In genomic region chr3L:16357860-16358259, dm6 we compare ENCODE assay signal across 3 fruit fly cellular contexts.
TF ChIP-seq lines count a peak whose summit lies in the region.

No protein-coding gene starts in this region.

- no peak for TF ChIP-seq CTCF in whole organism, embryonic (GFP tag; optimal IDR thresholded peaks at IDR 0.05; lab: Kevin White, UChicago)

TF ChIP-seq in whole organism, embryonic, 481 proteins besides CTCF, POLR2A, EP300 and RAD21:
- TF ChIP-seq kay (GFP tag; optimal IDR thresholded peaks at IDR 0.05; lab: Kevin White, UChicago) (no peak), grau (tag; optimal IDR thresholded peaks at IDR 0.05; lab: Kevin White, UChicago) (no peak), CG10959 (GFP tag; IDR thresholded peaks at IDR 0.05; lab: Robert Waterston, UW) (no peak), CG14667 (GFP tag; IDR thresholded peaks at IDR 0.05; lab: Robert Waterston, UW) (no peak), CG2120 (GFP tag; optimal IDR thresholded peaks at IDR 0.05; lab: Kevin White, UChicago) (peak; percentile 11), h (optimal IDR thresholded peaks at IDR 0.05; lab: Kevin White, UChicago) (no peak), CG9876 (GFP tag; optimal IDR thresholded peaks at IDR 0.05; lab: Kevin White, UChicago) (no peak), Bdp1 (GFP tag; optimal IDR thresholded peaks at IDR 0.05; lab: Kevin White, UChicago) (no peak), row (GFP tag; IDR thresholded peaks at IDR 0.05; lab: Robert Waterston, UW) (0 out of 3 replicates have a peak, but pooled peaks have one; percentile 20), wek (GFP tag; optimal IDR thresholded peaks at IDR 0.05; lab: Kevin White, UChicago) (no peak), Gug (GFP tag; IDR thresholded peaks at IDR 0.05; lab: Robert Waterston, UW) (no peak), ap (GFP tag; IDR thresholded peaks at IDR 0.05; lab: Robert Waterston, UW) (no peak), CG7357 (GFP tag; IDR thresholded peaks at IDR 0.05; lab: Robert Waterston, UW) (no peak), exex (tag; optimal IDR thresholded peaks at IDR 0.05; lab: Kevin White, UChicago) (no peak), CG6654 (GFP tag; optimal IDR thresholded peaks at IDR 0.05; lab: Kevin White, UChicago) (no peak), zfh1 (GFP tag; IDR thresholded peaks at IDR 0.05; lab: Robert Waterston, UW) (no peak), CG10274 (GFP tag; optimal IDR thresholded peaks at IDR 0.05; lab: Kevin White, UChicago) (no peak), Ptx1 (GFP tag; IDR thresholded peaks at IDR 0.05; lab: Robert Waterston, UW) (no peak), p53 (GFP tag; optimal IDR thresholded peaks at IDR 0.05; lab: Kevin White, UChicago) (no peak), Six4 (GFP tag; optimal IDR thresholded peaks at IDR 0.05; lab: Kevin White, UChicago) (no peak), Hsf (GFP tag; optimal IDR thresholded peaks at IDR 0.05; lab: Kevin White, UChicago) (no peak), Dip3 (GFP tag; optimal IDR thresholded peaks at IDR 0.05; lab: Kevin White, UChicago) (no peak), Med (GFP tag; lab: Kevin White, UChicago) (peak; percentile 74), Taf1 (GFP tag; IDR thresholded peaks at IDR 0.05; lab: Robert Waterston, UW) (0 out of 2 replicates have a peak, but pooled peaks have one; percentile 20), CG12299 (tag; optimal IDR thresholded peaks at IDR 0.05; lab: Kevin White, UChicago) (no peak), sob (GFP tag; IDR thresholded peaks at IDR 0.05; lab: Robert Waterston, UW) (no peak), otp (GFP tag; IDR thresholded peaks at IDR 0.05; lab: Robert Waterston, UW) (no peak), sens (GFP tag; lab: Kevin White, UChicago) (peak; percentile 11), fd96Cb (tag; optimal IDR thresholded peaks at IDR 0.05; lab: Kevin White, UChicago) (no peak)

TF ChIP-seq in whole organism, prepupa, 60 proteins besides CTCF, POLR2A, EP300 and RAD21 (continues in another document):
- TF ChIP-seq OdsH (GFP tag; optimal IDR thresholded peaks at IDR 0.05; lab: Kevin White, UChicago) (no peak), Eip75B (GFP tag; optimal IDR thresholded peaks at IDR 0.05; lab: Kevin White, UChicago) (no peak), CG6854 (GFP tag; optimal IDR thresholded peaks at IDR 0.05; lab: Kevin White, UChicago) (no peak), Eip78C (GFP tag; lab: Kevin White, UChicago) (peak; percentile 78), Gug (GFP tag; IDR thresholded peaks at IDR 0.05; lab: Robert Waterston, UW) (no peak), Hr39 (GFP tag; optimal IDR thresholded peaks at IDR 0.05; lab: Kevin White, UChicago) (no peak), achi (GFP tag; optimal IDR thresholded peaks at IDR 0.05; lab: Kevin White, UChicago) (no peak), CG34406 (GFP tag; optimal IDR thresholded peaks at IDR 0.05; lab: Kevin White, UChicago) (no peak), Hr38 (GFP tag; optimal IDR thresholded peaks at IDR 0.05; lab: Kevin White, UChicago) (no peak), CG11902 (GFP tag; optimal IDR thresholded peaks at IDR 0.05; lab: Kevin White, UChicago) (no peak), CG6276 (GFP tag; optimal IDR thresholded peaks at IDR 0.05; lab: Kevin White, UChicago) (no peak), CG8632 (GFP tag; optimal IDR thresholded peaks at IDR 0.05; lab: Kevin White, UChicago) (no peak), CG11762 (GFP tag; optimal IDR thresholded peaks at IDR 0.05; lab: Kevin White, UChicago; ENCODE audit: insufficient read depth) (no peak), Hr4 (GFP tag; optimal IDR thresholded peaks at IDR 0.05; lab: Kevin White, UChicago) (no peak), ss (GFP tag; optimal IDR thresholded peaks at IDR 0.05; lab: Kevin White, UChicago) (no peak), Sox15 (GFP tag; optimal IDR thresholded peaks at IDR 0.05; lab: Kevin White, UChicago) (no peak), CG8319 (GFP tag; optimal IDR thresholded peaks at IDR 0.05; lab: Kevin White, UChicago) (no peak), Smox (GFP tag; optimal IDR thresholded peaks at IDR 0.05; lab: Kevin White, UChicago) (no peak), CG6792 (GFP tag; optimal IDR thresholded peaks at IDR 0.05; lab: Kevin White, UChicago) (no peak), pdm3 (GFP tag; optimal IDR thresholded peaks at IDR 0.05; lab: Kevin White, UChicago) (no peak), eg (GFP tag; IDR thresholded peaks at IDR 0.05; lab: Robert Waterston, UW) (no peak), fd85E (GFP tag; optimal IDR thresholded peaks at IDR 0.05; lab: Kevin White, UChicago) (no peak), CG31627 (GFP tag; optimal IDR thresholded peaks at IDR 0.05; lab: Kevin White, UChicago) (no peak), Eip93F (GFP tag; optimal IDR thresholded peaks at IDR 0.05; lab: Kevin White, UChicago) (no peak), Lpt (GFP tag; optimal IDR thresholded peaks at IDR 0.05; lab: Kevin White, UChicago) (no peak), dac (GFP tag; optimal IDR thresholded peaks at IDR 0.05; lab: Kevin White, UChicago) (no peak), salr (GFP tag; optimal IDR thresholded peaks at IDR 0.05; lab: Kevin White, UChicago) (peak in 1 of 2 experiments; percentile 40), esn (GFP tag; optimal IDR thresholded peaks at IDR 0.05; lab: Kevin White, UChicago) (peak; percentile 14), CG16779 (tag; optimal IDR thresholded peaks at IDR 0.05; lab: Kevin White, UChicago) (no peak), fd59A (GFP tag; optimal IDR thresholded peaks at IDR 0.05; lab: Kevin White, UChicago) (no peak), CG6808 (GFP tag; optimal IDR thresholded peaks at IDR 0.05; lab: Kevin White, UChicago) (peak; percentile 38), CG6163 (GFP tag; IDR thresholded peaks at IDR 0.05; lab: Robert Waterston, UW) (no peak), CG9139 (GFP tag; optimal IDR thresholded peaks at IDR 0.05; lab: Kevin White, UChicago) (no peak), Ets96B (tag; optimal IDR thresholded peaks at IDR 0.05; lab: Kevin White, UChicago) (no peak), vri (GFP tag; optimal IDR thresholded peaks at IDR 0.05; lab: Kevin White, UChicago) (no peak), dsx (GFP tag; optimal IDR thresholded peaks at IDR 0.05; lab: Kevin White, UChicago; ENCODE audit: poor library complexity, severe bottlenecking) (no peak)

TF ChIP-seq in whole organism, pupa, 21 proteins besides CTCF, POLR2A, EP300 and RAD21:
- TF ChIP-seq CG34367 (tag; optimal IDR thresholded peaks at IDR 0.05; lab: Kevin White, UChicago) (no peak), Pif1B (GFP tag; optimal IDR thresholded peaks at IDR 0.05; lab: Kevin White, UChicago) (no peak), CG12605 (GFP tag; IDR thresholded peaks at IDR 0.05; lab: Robert Waterston, UW) (no peak), CG15710 (tag; optimal IDR thresholded peaks at IDR 0.05; lab: Kevin White, UChicago) (peak; percentile 16), CG8159 (tag; optimal IDR thresholded peaks at IDR 0.05; lab: Kevin White, UChicago) (peak; percentile 62), CG10348 (GFP tag; IDR thresholded peaks at IDR 0.05; lab: Robert Waterston, UW) (no peak), CG8301 (tag; optimal IDR thresholded peaks at IDR 0.05; lab: Kevin White, UChicago) (no peak), EcR (GFP tag; optimal IDR thresholded peaks at IDR 0.05; lab: Kevin White, UChicago) (no peak), Pif1A (GFP tag; optimal IDR thresholded peaks at IDR 0.05; lab: Kevin White, UChicago) (no peak), D1 (tag; optimal IDR thresholded peaks at IDR 0.05; lab: Kevin White, UChicago) (peak; percentile 52), CG9948 (tag; optimal IDR thresholded peaks at IDR 0.05; lab: Kevin White, UChicago) (peak; percentile 27), CG32121 (GFP tag; IDR thresholded peaks at IDR 0.05; lab: Robert Waterston, UW) (no peak), Ets98B (GFP tag; IDR thresholded peaks at IDR 0.05; lab: Robert Waterston, UW) (no peak), CG17806 (tag; optimal IDR thresholded peaks at IDR 0.05; lab: Kevin White, UChicago) (no peak), gl (tag; optimal IDR thresholded peaks at IDR 0.05; lab: Kevin White, UChicago) (no peak), rn (GFP tag; IDR thresholded peaks at IDR 0.05; lab: Robert Waterston, UW) (no peak), CG13204 (GFP tag; optimal IDR thresholded peaks at IDR 0.05; lab: Kevin White, UChicago) (no peak), CG14655 (GFP tag; optimal IDR thresholded peaks at IDR 0.05; lab: Kevin White, UChicago) (no peak), fd96Ca (GFP tag; IDR thresholded peaks at IDR 0.05; lab: Robert Waterston, UW) (no peak)
